Worm (Caenorhabditis elegans): ENCODE results near the gene R151.1.

The R151.1 gene

DNA sequence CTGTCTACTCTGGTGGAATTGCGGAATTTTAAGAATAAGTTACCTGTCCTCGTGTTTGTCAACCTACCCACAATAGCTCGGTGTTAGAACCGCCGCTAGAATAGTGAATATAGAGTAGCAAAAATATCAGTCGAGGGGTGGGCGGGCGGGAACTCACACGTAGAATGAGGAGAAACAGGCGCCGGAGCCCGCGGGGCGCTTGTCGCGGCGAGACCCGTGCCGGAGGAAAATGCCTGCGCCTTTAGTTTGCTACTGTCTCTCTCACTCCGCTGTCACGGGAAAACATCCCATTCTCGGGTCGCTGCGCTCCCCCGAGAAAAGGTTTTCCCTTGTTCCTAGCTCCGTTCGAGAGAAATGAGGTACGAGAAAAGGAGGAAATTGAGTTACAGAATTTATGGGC, 19.3 kb downstream of the R151.1 start:
- TF ChIP-seq set-16 (GFP tag; IDR thresholded peaks at IDR 0.05), result peak; percentile 85

DNA sequence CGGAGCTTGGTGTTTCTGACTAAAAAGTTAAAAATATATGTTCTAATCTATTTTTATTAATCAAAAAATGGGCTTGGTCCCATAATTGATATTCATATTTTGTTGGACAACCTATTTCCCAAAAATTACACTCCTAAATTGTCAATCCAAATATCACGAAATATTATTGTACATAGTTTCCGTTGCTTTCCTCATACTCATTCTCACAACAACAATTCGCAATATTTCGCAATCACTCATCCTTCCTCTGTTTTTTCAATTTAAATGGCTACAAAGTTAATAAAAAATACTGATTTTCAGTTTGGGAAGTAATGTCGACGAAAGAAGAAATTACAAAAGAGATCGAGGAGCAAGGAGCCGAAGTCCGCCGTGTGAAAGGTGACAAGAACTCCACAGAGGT, 22.4 kb downstream of the R151.1 start, which contains the start of gene pars-1:
Gene pars-1 (plus strand): TSS at position 301 of the 400 bp plus-strand sequence.
- TF ChIP-seq zip-2 (tag; optimal IDR thresholded peaks at IDR 0.05), result peak; percentile 46
- TF ChIP-seq rbr-2 (tag; optimal IDR thresholded peaks at IDR 0.05), result no peak

- no peak for TF ChIP-seq ctbp-1 (GFP tag; IDR thresholded peaks at IDR 0.05)
- TF ChIP-seq unc-62 (GFP tag; optimal IDR thresholded peaks at IDR 0.05 in 1 of 2), result peak in 1 of 2 experiments; percentile 90
- TF ChIP-seq unc-62 (tag; optimal IDR thresholded peaks at IDR 0.05), result no peak
These were observed 23.1 kb downstream of the R151.1 start for ce11 chrIII:7239416-7239815.

- TF ChIP-seq aha-1 (tag), result no peak
These were observed 24.7 kb downstream of the R151.1 start, which contains the start of gene ztf-31 for ce11 chrIII:7241065-7241464. ztf-31 (plus strand) TSS chrIII:7241365.

- TF ChIP-seq aha-1 (tag) (peak; percentile 52), ceh-62 (tag; optimal IDR thresholded peaks at IDR 0.05) (no peak)
These were observed 26.7 kb downstream of the R151.1 start, which contains the start of gene osm-10 for ce11 chrIII:7242988-7243387. osm-10 (plus strand) TSS chrIII:7243280.

- no peak for TF ChIP-seq lsy-2 (tag; optimal IDR thresholded peaks at IDR 0.05)
- peak; percentile 64 for TF ChIP-seq fkh-10 (GFP tag; optimal IDR thresholded peaks at IDR 0.05)
- TF ChIP-seq ceh-28 (tag; optimal IDR thresholded peaks at IDR 0.05), result no peak
- TF ChIP-seq ces-1 (GFP tag; optimal IDR thresholded peaks at IDR 0.05), result peak; percentile 59
These were observed 30.1 kb downstream of the R151.1 start for ce11 chrIII:7246389-7246788.

- TF ChIP-seq cey-2 (tag; optimal IDR thresholded peaks at IDR 0.05; ENCODE audit: borderline replicate concordance, insufficient read depth) (no peak), unc-62 (GFP tag; optimal IDR thresholded peaks at IDR 0.05 in 1 of 2) (peak in 1 of 2 experiments; percentile 44), unc-62 (tag; optimal IDR thresholded peaks at IDR 0.05) (no peak)
These were observed 31.4 kb downstream of the R151.1 start, which contains the start of gene zmp-6 for ce11 chrIII:7247740-7248139. zmp-6 (minus strand) TSS chrIII:7247840.

- peak; percentile 80 for TF ChIP-seq ces-1 (GFP tag; optimal IDR thresholded peaks at IDR 0.05)
- no peak for TF ChIP-seq lin-39 (tag; optimal IDR thresholded peaks at IDR 0.05)
- no peak for TF ChIP-seq ctbp-1 (GFP tag; IDR thresholded peaks at IDR 0.05)
- TF ChIP-seq fkh-10 (GFP tag; optimal IDR thresholded peaks at IDR 0.05), result peak; percentile 91
These were observed 37.3 kb downstream of the R151.1 start for ce11 chrIII:7253669-7254068.

DNA sequence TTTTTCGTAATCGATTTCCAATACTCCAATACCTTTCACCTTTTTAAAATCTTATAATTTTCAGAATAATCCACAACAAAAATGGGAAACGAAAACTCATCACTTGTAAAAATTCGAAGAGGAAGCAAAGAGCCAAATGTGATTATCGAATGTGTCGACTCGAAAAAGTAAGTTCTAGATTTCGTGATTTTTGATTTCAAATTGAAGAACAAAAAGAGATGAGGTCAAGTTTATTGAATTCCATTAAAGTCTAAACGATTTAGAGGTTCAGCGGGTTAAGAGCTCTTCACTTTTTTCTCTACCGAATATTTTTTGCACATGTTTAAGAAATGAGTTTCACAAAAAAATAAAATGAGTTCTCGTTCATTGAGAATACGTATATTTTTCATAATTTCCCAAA, 42.6 kb downstream of the R151.1 start, which contains the start of gene B0361.4:
Gene B0361.4 (plus strand): TSS at position 61 of the 400 bp plus-strand sequence.
- TF ChIP-seq duxl-1 (tag; optimal IDR thresholded peaks at IDR 0.05; ENCODE audit: poor library complexity) (no peak), zfp-2 (tag; optimal IDR thresholded peaks at IDR 0.05) (no peak), lin-13 (GFP tag; optimal IDR thresholded peaks at IDR 0.05) (no peak), ceh-44 (GFP tag; IDR thresholded peaks at IDR 0.05) (no peak), ces-1 (GFP tag; optimal IDR thresholded peaks at IDR 0.05) (peak; percentile 10), lin-29 (GFP tag; IDR thresholded peaks at IDR 0.05) (no peak), F44E2.7 (GFP tag; IDR thresholded peaks at IDR 0.05) (no peak), fkh-10 (GFP tag; optimal IDR thresholded peaks at IDR 0.05) (peak; percentile 71), hlh-30 (tag; optimal IDR thresholded peaks at IDR 0.05; ENCODE audit: insufficient read depth) (no peak), lsy-2 (tag; optimal IDR thresholded peaks at IDR 0.05) (no peak), dpl-1 (GFP tag; optimal IDR thresholded peaks at IDR 0.05) (no peak), nhr-42 (GFP tag; IDR thresholded peaks at IDR 0.05) (no peak), mdt-29 (GFP tag; IDR thresholded peaks at IDR 0.05) (no peak)
